Worm (Caenorhabditis elegans): ENCODE results near the gene ghi-1.

DNA sequence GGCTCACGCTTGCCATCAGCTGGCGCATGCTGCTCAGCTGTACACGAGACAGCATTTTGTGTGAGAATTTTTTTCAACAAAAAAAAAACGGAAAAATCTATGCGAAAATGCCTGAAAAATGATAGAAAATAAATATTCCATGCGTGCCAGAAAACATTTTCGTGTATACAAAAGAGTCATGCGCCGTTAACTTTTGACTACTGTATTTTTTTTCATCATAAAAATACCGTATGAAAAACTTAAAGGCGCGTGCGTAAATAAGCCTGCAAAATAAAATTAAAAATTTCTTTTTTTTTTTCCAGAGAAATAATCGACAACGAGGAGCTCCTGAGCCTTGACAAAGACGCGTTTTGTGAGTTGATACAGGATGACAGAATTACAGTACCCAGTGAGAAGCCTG, 43.4 kb downstream of the ghi-1 start:
- TF ChIP-seq aly-1 (tag; optimal IDR thresholded peaks at IDR 0.05) (no peak), tbx-11 (GFP tag; IDR thresholded peaks at IDR 0.05) (no peak), hmbx-1 (tag; optimal IDR thresholded peaks at IDR 0.05) (no peak), scrt-1 (GFP tag; IDR thresholded peaks at IDR 0.05) (no peak), ceh-13 (GFP tag; optimal IDR thresholded peaks at IDR 0.05) (no peak), ama-1 (optimal IDR thresholded peaks at IDR 0.05) (no peak), ets-7 (tag; optimal IDR thresholded peaks at IDR 0.05) (no peak), tbx-37 (GFP tag; conservative IDR thresholded peaks at IDR 0.05) (no peak), B0310.2 (tag; optimal IDR thresholded peaks at IDR 0.05) (no peak), flt-1 (GFP tag; IDR thresholded peaks at IDR 0.05) (no peak)

Data from whole organism, early embryonic.